Worm (Caenorhabditis elegans): ENCODE data around the gene col-184.

ce11 chrX:13469907-13470647, 822 bp downstream of the col-184 start:
- no peak for TF ChIP-seq snpc-4 (GFP tag; optimal IDR thresholded peaks at IDR 0.05)
- no peak for TF ChIP-seq snpc-4 (tag; optimal IDR thresholded peaks at IDR 0.05)
- no peak for TF ChIP-seq pha-4 (tag; optimal IDR thresholded peaks at IDR 0.05)
- no peak for TF ChIP-seq C17E4.6 (GFP tag; IDR thresholded peaks at IDR 0.05)
- TF ChIP-seq unc-62 (GFP tag; optimal IDR thresholded peaks at IDR 0.05) = no peak
- no peak for TF ChIP-seq snpc-3.4 (tag; optimal IDR thresholded peaks at IDR 0.05)
- no peak for TF ChIP-seq nfyb-1 (GFP tag; IDR thresholded peaks at IDR 0.05)
